Fruit fly (Drosophila melanogaster): ENCODE measurements around the gene fusl.

dm6 chr2L:5353454-5353853, 15.6 kb upstream of the fusl start:
- TF ChIP-seq achi (GFP tag; optimal IDR thresholded peaks at IDR 0.05) = no peak
- TF ChIP-seq CG6276 (GFP tag; optimal IDR thresholded peaks at IDR 0.05) = no peak
- no peak for TF ChIP-seq Eip93F (GFP tag; optimal IDR thresholded peaks at IDR 0.05)
- no peak for TF ChIP-seq Blimp-1 (GFP tag; optimal IDR thresholded peaks at IDR 0.05)
- no peak for TF ChIP-seq CG3919 (GFP tag; optimal IDR thresholded peaks at IDR 0.05)

Data from whole organism, prepupa.